Fruit fly (Drosophila melanogaster) Kc167 (cell line): ENCODE measurements around the gene Fdx2.

Experiments used
- h ChIP-seq: fragments of >200 bp; optimal IDR thresholded peaks from 3 replicates; lab custom pipeline; 2018; ENCODE audit warnings: missing external identifiers
- psq ChIP-seq: fragments of >200 bp; optimal IDR thresholded peaks from 2 replicates; lab custom pipeline; 2017; ENCODE audit warnings: missing external identifiers

DNA sequence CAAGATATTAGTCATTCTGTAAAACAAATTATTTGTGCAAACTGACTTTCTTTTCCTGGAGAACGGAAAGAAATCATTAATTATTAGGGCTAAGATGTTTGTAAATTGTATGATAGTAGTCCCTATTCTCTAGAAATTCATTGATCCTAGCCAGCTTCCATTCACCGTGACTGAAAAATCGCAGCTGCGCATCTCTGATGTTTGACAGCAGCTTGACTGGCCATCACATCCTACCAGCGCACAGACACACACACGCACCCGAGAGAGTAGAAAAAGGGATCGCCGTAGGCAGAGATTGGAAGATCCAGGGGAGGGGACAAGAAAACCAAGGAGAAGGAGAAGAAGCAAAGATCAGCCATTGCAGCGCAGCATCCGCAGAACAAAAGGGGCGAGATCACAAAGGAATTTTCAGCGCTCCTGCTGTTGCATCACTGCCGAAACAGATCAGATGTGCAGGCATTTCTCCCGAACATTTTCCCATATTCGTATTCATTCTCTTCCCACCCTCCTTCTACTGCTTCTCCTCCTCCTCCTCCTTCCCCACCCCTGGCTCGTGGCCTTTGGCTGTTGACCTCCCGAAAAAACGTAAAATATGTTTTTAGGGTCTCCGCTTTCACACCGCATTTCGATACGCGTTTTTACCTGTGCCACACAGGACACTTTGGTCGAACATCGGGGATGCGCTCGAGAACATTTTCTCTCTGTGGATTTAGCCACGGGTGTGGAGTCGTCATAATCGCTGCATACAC is 39.2 kb upstream of the Fdx2 start:
- no peak for TF ChIP-seq h (lab: Kevin White, UChicago)
- no peak for TF ChIP-seq psq
